Fruit fly (Drosophila melanogaster) Kc167 (cell line): ENCODE results near the gene Kaz1-ORFB.

Experiments
- Sin3A ChIP-seq: fragments of >200 bp; optimal IDR thresholded peaks from 2 replicates; lab custom pipeline; 2018; ENCODE audit warnings: missing external identifiers
- insv ChIP-seq: fragments of >200 bp; optimal IDR thresholded peaks from 3 replicates; lab custom pipeline; 2018; ENCODE audit warnings: missing external identifiers
- psq ChIP-seq: fragments of >200 bp; optimal IDR thresholded peaks from 2 replicates; lab custom pipeline; 2017; ENCODE audit warnings: missing external identifiers
- ttk ChIP-seq: sonication (Bioruptor generic); optimal IDR thresholded peaks from 2 replicates; lab custom pipeline; 2017; ENCODE audit warnings: missing external identifiers

dm6 chr3L:265808-266207 is 49.4 kb downstream of the Kaz1-ORFB start, which contains the start of gene CG34263:
- no peak for TF ChIP-seq Sin3A (lab: Kevin White, UChicago)
- TF ChIP-seq psq (lab: Kevin White, UChicago) = no peak
- no peak for TF ChIP-seq ttk (lab: Kevin White, UChicago)
- no peak for TF ChIP-seq insv (lab: Kevin White, UChicago)
